Worm (Caenorhabditis elegans): ENCODE data around the gene bath-24.

DNA sequence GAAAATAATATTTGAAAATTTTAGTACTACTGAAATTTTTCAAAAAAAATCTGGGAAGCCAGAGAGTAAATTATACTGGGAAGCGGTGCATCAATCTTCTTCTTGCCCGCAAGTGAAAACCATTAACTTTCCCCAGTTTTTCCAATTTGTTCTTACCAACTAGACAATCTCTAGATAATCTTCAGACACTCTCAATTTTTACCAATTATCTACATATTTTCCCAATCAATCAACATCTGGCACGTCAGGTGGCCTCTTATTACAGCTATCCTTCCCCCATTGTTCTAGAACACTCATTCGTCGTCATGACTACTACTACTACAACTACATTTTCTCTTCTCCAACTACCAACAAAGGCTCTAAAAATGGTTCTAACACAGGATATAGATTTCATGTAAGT is 19.1 kb upstream of the bath-24 start, which contains the start of gene fbxb-6:
- TF ChIP-seq mab-5 (tag; optimal IDR thresholded peaks at IDR 0.05) (no peak), ama-1 (optimal IDR thresholded peaks at IDR 0.05) (no peak), unc-62 (GFP tag; optimal IDR thresholded peaks at IDR 0.05) (no peak), alr-1 (tag; optimal IDR thresholded peaks at IDR 0.05) (no peak), aly-2 (tag; optimal IDR thresholded peaks at IDR 0.05) (no peak), F13H6.1 (tag; optimal IDR thresholded peaks at IDR 0.05) (no peak), nhr-12 (tag; optimal IDR thresholded peaks at IDR 0.05) (no peak), lin-11 (tag; optimal IDR thresholded peaks at IDR 0.05) (no peak), zag-1 (tag; optimal IDR thresholded peaks at IDR 0.05) (no peak), snpc-4 (tag; optimal IDR thresholded peaks at IDR 0.05) (no peak), nhr-237 (tag; optimal IDR thresholded peaks at IDR 0.05) (no peak), ztf-4 (tag; optimal IDR thresholded peaks at IDR 0.05) (no peak)

Measured in whole organism, L2 larva.